Worm (Caenorhabditis elegans): ENCODE data around the gene pitr-5.

Gene pitr-5

DNA sequence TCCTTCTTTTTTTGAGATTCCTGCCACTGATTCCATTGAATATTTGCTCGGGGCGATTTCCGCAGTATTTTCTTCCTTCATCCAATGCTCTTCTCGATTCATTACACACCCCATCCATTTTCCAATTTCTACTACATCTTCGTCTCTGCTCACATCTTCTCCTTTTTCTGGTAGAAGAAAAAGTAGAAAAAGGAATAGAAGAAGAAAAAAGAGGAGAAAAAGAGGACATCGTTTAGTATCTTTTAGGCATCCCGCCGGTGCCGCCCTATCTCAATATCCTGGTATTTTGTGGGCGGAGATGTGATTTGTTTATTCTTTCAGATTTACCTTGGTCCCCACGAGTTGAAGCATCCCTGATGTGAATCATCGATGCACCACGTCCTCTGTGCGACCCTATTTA lies 9.4 kb upstream of the pitr-5 start, which contains the start of gene lgc-39:
lgc-39 (plus strand) TSS at position 301 of the 400 bp plus-strand sequence.
- TF ChIP-seq sox-4 (tag; optimal IDR thresholded peaks at IDR 0.05) (no peak), ttx-3 (tag; optimal IDR thresholded peaks at IDR 0.05) (no peak), nhr-232 (tag; optimal IDR thresholded peaks at IDR 0.05) (no peak), mec-3 (tag; optimal IDR thresholded peaks at IDR 0.05; ENCODE audit: borderline replicate concordance) (no peak), sox-2 (GFP tag; IDR thresholded peaks at IDR 0.05) (no peak), pros-1 (tag; optimal IDR thresholded peaks at IDR 0.05) (no peak), ets-4 (tag; optimal IDR thresholded peaks at IDR 0.05) (no peak)

DNA sequence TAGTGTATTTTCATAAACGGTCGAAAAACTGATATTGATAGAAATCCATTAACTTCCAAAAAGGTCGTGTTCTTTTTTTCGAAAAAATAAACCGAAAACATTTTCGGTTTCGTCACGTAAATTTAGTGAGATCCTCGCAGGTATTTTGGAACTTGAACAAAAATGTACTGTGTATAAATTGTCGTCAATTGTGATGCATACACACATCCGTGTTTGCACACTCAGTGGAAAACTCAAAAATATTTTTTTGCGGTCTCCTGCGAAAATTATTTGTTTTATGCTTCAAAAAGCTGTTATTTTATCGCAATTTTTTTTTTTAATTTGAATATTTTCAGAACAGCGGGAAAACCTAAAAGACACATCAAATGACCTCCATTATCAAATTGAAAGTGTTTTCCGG lies 5.8 kb upstream of the pitr-5 start, which contains the start of gene cpsf-2:
cpsf-2 (plus strand) TSS at position 330 of the 400 bp plus-strand sequence.
- TF ChIP-seq ttx-3 (tag; optimal IDR thresholded peaks at IDR 0.05) (no peak), ceh-48 (tag; optimal IDR thresholded peaks at IDR 0.05) (no peak), eyg-1 (tag; optimal IDR thresholded peaks at IDR 0.05) (no peak), zip-5 (tag; optimal IDR thresholded peaks at IDR 0.05) (no peak), sox-2 (GFP tag; IDR thresholded peaks at IDR 0.05) (no peak), dve-1 (tag; optimal IDR thresholded peaks at IDR 0.05) (no peak), fax-1 (tag; optimal IDR thresholded peaks at IDR 0.05) (no peak), ceh-18 (tag; optimal IDR thresholded peaks at IDR 0.05) (no peak), hlh-30 (tag; optimal IDR thresholded peaks at IDR 0.05; ENCODE audit: insufficient read depth) (no peak), tbx-7 (tag; optimal IDR thresholded peaks at IDR 0.05) (no peak), K02D7.2 (tag; optimal IDR thresholded peaks at IDR 0.05) (no peak), K09A11.1 (tag; optimal IDR thresholded peaks at IDR 0.05; ENCODE audit: insufficient read depth) (no peak), ceh-6 (GFP tag; optimal IDR thresholded peaks at IDR 0.05) (no peak), ceh-9 (tag; optimal IDR thresholded peaks at IDR 0.05) (no peak), ceh-24 (tag; optimal IDR thresholded peaks at IDR 0.05) (no peak)

DNA sequence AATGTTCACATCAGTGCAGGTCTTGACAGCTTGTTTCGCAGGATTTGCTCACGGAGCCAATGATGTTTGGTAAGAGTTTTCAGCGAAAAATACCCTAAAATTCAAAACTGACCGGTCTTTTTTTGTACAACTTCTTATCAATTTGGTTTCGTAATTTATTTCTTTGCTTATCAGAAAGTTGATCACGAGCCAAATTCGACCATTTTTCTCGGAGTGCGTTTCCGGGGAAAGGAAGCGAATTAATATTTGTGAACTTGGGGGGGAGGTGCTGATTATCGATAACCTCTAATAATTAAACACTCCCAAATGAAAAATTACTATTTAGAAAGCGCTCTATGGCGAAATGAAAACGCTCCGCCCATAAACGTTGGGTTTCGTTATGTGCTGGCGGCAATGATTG lies 1.9 kb downstream of the pitr-5 start:
- TF ChIP-seq fkh-10 (GFP tag; optimal IDR thresholded peaks at IDR 0.05) (no peak), unc-55 (GFP tag; optimal IDR thresholded peaks at IDR 0.05) (no peak), T23F11.4 (GFP tag; optimal IDR thresholded peaks at IDR 0.05) (no peak), ceh-48 (tag; optimal IDR thresholded peaks at IDR 0.05) (no peak), pha-4 (tag; optimal IDR thresholded peaks at IDR 0.05) (no peak), elt-2 (tag; optimal IDR thresholded peaks at IDR 0.05) (no peak), unc-86 (tag; optimal IDR thresholded peaks at IDR 0.05) (no peak), ceh-9 (tag; optimal IDR thresholded peaks at IDR 0.05) (no peak), ceh-31 (tag; optimal IDR thresholded peaks at IDR 0.05) (no peak), hlh-13 (GFP tag; optimal IDR thresholded peaks at IDR 0.05) (no peak), ets-4 (tag; optimal IDR thresholded peaks at IDR 0.05) (no peak), elt-4 (tag; optimal IDR thresholded peaks at IDR 0.05) (no peak), F13H6.1 (tag; optimal IDR thresholded peaks at IDR 0.05) (no peak), zip-5 (tag; optimal IDR thresholded peaks at IDR 0.05) (no peak), hlh-15 (tag; optimal IDR thresholded peaks at IDR 0.05) (no peak), C08G9.2 (tag; optimal IDR thresholded peaks at IDR 0.05) (no peak), syd-9 (tag; optimal IDR thresholded peaks at IDR 0.05) (no peak)

DNA sequence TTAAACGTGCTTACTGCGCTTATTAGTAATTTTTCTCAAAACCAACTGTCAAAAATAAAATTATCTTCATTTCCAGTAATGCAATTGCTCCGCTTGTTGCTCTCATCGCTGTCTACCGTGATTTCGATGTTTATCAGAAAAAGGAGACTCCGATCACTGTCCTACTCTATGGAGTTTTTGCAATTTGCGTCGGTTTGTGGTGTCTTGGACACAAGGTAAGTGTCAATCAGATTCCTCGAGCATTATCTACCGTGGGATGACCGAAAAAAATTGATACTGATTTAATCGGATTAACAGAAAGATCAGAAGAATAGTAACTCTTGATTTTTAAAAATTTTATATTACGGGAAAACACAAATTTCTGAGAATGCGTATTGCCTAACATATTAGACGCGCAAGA lies 2.6 kb downstream of the pitr-5 start:
- TF ChIP-seq hlh-8 (tag; optimal IDR thresholded peaks at IDR 0.05) = no peak
- TF ChIP-seq T23F11.4 (GFP tag; optimal IDR thresholded peaks at IDR 0.05) = no peak
- no peak for TF ChIP-seq pax-1 (tag; optimal IDR thresholded peaks at IDR 0.05)
- no peak for TF ChIP-seq elt-2 (tag; optimal IDR thresholded peaks at IDR 0.05)
- no peak for TF ChIP-seq ceh-6 (GFP tag; optimal IDR thresholded peaks at IDR 0.05)
- no peak for TF ChIP-seq elt-4 (tag; optimal IDR thresholded peaks at IDR 0.05)
- no peak for TF ChIP-seq dve-1 (tag; optimal IDR thresholded peaks at IDR 0.05)
- TF ChIP-seq ahr-1 (tag; optimal IDR thresholded peaks at IDR 0.05) = no peak
- no peak for TF ChIP-seq tbx-7 (tag; optimal IDR thresholded peaks at IDR 0.05)
- TF ChIP-seq ceh-22 (tag; optimal IDR thresholded peaks at IDR 0.05) = no peak
- no peak for TF ChIP-seq dmd-4 (tag; optimal IDR thresholded peaks at IDR 0.05; ENCODE audit: borderline replicate concordance)
- no peak for TF ChIP-seq fkh-6 (tag; optimal IDR thresholded peaks at IDR 0.05)
- no peak for TF ChIP-seq ceh-24 (tag; optimal IDR thresholded peaks at IDR 0.05)
- TF ChIP-seq ref-2 (tag; optimal IDR thresholded peaks at IDR 0.05) = no peak
- no peak for TF ChIP-seq ceh-19 (GFP tag; optimal IDR thresholded peaks at IDR 0.05)
